Worm (Caenorhabditis elegans): ENCODE measurements around the gene lgc-4.

Gene lgc-4

DNA sequence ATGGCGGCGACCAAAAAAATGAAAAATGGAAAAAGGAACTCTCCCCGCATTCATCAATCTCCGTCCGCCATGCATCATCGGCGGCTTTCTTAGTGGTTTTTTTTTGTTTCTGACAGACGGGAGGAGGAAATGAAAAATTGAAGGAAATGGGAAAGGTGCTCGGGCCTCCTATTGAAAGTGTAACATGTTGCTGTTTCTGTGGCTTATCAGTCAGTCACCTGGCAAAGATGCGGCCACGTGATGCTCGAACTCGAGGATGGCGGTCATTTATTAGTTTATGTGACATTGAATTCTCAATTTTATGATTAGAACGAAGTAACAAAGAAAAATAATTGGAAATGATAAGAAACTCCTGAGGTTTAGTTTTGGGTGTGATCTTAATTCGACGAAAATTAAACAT lies 22.6 kb upstream of the lgc-4 start (continued):
- TF ChIP-seq K11D2.4 (GFP tag; IDR thresholded peaks at IDR 0.05) (peak; percentile 54; the same call in 1 of the 2 replicates), rec-8 (tag; optimal IDR thresholded peaks at IDR 0.05) (no peak), hlh-12 (tag; optimal IDR thresholded peaks at IDR 0.05) (no peak), pbrm-1 (GFP tag; IDR thresholded peaks at IDR 0.05) (0 out of 2 replicates have a peak, but pooled peaks have one; percentile 27), nfya-2 (GFP tag; IDR thresholded peaks at IDR 0.05) (no peak), C06A6.2 (GFP tag; conservative IDR thresholded peaks at IDR 0.05) (no peak), ceh-79 (tag; optimal IDR thresholded peaks at IDR 0.05) (no peak), nfyb-1 (GFP tag; IDR thresholded peaks at IDR 0.05) (peak; percentile 46; the same call in 1 of the 2 replicates), snpc-3.4 (tag; optimal IDR thresholded peaks at IDR 0.05) (peak; percentile 0), cebp-1 (GFP tag; IDR thresholded peaks at IDR 0.05) (peak; percentile 35; the same call in 1 of the 2 replicates), cebp-1 (tag; optimal IDR thresholded peaks at IDR 0.05) (peak; percentile 69), pha-4 (tag; optimal IDR thresholded peaks at IDR 0.05) (peak; percentile 71), let-526 (GFP tag; IDR thresholded peaks at IDR 0.05) (peak; percentile 46; the same call in 1 of the 2 replicates), F39B2.1 (GFP tag; IDR thresholded peaks at IDR 0.05) (no peak), nhr-90 (tag; optimal IDR thresholded peaks at IDR 0.05) (peak; percentile 3)

DNA sequence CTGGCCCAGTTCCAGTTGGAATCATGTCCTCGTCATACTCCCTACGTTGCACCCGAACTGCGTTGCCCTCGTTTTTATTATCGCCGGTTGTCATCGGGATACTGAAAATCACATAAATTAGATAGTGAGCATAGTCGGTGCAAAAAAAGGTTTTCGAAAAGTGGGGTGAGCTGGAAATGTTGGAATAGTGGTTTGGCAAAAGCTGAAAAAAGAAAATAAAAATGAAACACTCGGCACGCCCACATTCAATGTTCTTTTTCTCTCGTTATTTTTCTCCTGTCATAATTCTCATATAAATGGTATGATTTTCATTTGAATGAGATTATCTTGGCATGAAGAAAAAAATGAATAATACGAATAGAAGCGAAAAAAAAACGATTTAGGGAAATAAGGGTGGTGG lies 22.2 kb upstream of the lgc-4 start, which contains the start of gene F18G5.6:
TSS of gene F18G5.6 (minus strand) at position 101 of the 400 bp plus-strand sequence.
- TF ChIP-seq mcd-1 (GFP tag; IDR thresholded peaks at IDR 0.05), result no peak
- TF ChIP-seq egrh-3 (GFP tag; IDR thresholded peaks at IDR 0.05), result no peak
- no peak for TF ChIP-seq aptf-2 (GFP tag; conservative IDR thresholded peaks at IDR 0.05)
- no peak for TF ChIP-seq akir-1 (GFP tag; optimal IDR thresholded peaks at IDR 0.05)
- no peak for TF ChIP-seq repo-1 (tag; optimal IDR thresholded peaks at IDR 0.05)
- no peak for TF ChIP-seq nhr-80 (tag; optimal IDR thresholded peaks at IDR 0.05)
- TF ChIP-seq bed-1 (GFP tag; IDR thresholded peaks at IDR 0.05), result no peak
- TF ChIP-seq gei-17 (GFP tag; optimal IDR thresholded peaks at IDR 0.05), result no peak
- no peak for TF ChIP-seq dpl-1 (GFP tag; optimal IDR thresholded peaks at IDR 0.05)
- TF ChIP-seq ceh-79 (tag; optimal IDR thresholded peaks at IDR 0.05), result no peak
- TF ChIP-seq hmg-1.2 (GFP tag; IDR thresholded peaks at IDR 0.05), result no peak
- TF ChIP-seq rcor-1 (GFP tag; IDR thresholded peaks at IDR 0.05), result no peak
- no peak for TF ChIP-seq sea-2 (GFP tag; IDR thresholded peaks at IDR 0.05)
- no peak for TF ChIP-seq madf-6 (GFP tag; IDR thresholded peaks at IDR 0.05)
- no peak for TF ChIP-seq xnd-1 (tag; optimal IDR thresholded peaks at IDR 0.05)
- no peak for TF ChIP-seq F23B12.7 (tag; optimal IDR thresholded peaks at IDR 0.05; ENCODE audit: insufficient read depth)
- TF ChIP-seq B0035.1 (tag; optimal IDR thresholded peaks at IDR 0.05), result no peak
- TF ChIP-seq unc-130 (GFP tag; optimal IDR thresholded peaks at IDR 0.05), result no peak
- no peak for TF ChIP-seq unc-62 (GFP tag; optimal IDR thresholded peaks at IDR 0.05)

DNA sequence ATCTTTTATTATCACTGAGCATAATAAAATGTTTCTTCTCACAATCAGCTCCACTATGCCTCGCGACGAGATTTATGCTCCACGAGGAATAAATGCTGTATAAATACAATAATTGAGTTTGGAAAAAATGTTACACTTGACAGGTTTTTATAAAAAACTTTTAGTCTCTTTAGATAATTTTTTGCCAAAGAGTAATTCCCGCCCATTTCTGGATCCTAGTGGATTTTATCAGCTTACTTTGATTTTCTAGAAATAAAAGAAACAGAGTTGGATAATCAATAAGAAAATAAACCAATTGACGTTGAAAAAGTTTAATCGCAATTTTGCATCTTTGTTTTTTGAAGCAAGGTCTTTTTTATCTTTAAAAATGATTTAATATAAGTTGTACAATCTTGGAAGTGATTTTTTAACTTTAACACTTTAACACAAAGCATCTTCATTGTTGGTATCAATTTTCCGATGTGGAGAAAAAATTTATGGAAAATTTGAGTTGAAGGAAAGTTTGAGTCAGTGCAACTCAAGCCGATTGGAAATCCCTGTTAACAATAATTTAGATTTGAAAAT lies 19.7 kb upstream of the lgc-4 start:
- TF ChIP-seq nfyb-1 (GFP tag; IDR thresholded peaks at IDR 0.05) (0 out of 2 replicates have a peak, but pooled peaks have one; percentile 41), chd-7 (tag; optimal IDR thresholded peaks at IDR 0.05) (no peak), tlf-1 (GFP tag; optimal IDR thresholded peaks at IDR 0.05) (peak; percentile 17), F37B4.10 (GFP tag; IDR thresholded peaks at IDR 0.05) (no peak), madf-10 (tag; optimal IDR thresholded peaks at IDR 0.05) (peak; percentile 0), Y56A3A.18 (GFP tag; IDR thresholded peaks at IDR 0.05) (peak; percentile 63; the same call in 1 of the 2 replicates), B0336.3 (GFP tag; IDR thresholded peaks at IDR 0.05) (peak; percentile 54; the same call in 1 of the 2 replicates), ztf-26 (tag; optimal IDR thresholded peaks at IDR 0.05) (no peak), Y53G8AR.9 (GFP tag; conservative IDR thresholded peaks at IDR 0.05) (peak; percentile 70; the same call in 1 of the 2 replicates)

Data from whole organism, young adult.